Worm (Caenorhabditis elegans): Measurements from ENCODE around the gene ZK652.8.

ZK652.8 gene

DNA sequence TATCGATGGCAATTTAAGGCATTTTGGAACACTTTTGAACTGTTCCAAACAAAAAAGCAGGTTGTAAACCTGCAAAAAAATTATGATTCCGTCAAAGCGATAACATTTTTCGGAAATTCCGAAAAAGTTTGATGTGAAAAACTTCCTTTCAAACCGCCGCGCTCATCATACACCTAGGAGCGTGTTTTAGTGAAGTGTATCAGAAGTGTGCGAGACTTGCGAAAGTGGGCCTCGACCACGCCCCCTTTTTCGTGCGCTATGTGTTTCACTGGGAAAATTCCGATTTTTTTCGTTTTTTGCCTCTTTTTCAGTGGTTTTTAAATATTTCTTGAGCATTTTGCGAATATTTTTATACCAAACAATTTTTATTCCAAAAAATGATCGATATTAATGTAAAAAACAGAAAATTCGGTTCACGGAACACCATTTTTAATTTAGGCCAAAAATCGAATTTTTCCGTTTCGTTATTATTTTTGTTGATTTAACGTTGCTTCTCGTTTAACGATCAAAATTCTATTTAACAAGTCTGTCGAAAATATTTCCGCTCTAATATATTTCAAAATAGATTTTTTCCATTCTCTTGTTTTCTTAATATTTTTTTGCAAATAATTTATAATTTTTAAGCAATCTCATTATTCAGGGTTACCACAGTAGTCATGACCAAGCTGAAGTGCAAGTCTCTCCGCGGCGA lies 11.2 kb upstream of the ZK652.8 start, which contains the start of gene rpl-35:
TSS of gene rpl-35 (plus strand) at position 641 of the 691 bp plus-strand sequence.
- peak; percentile 98 for TF ChIP-seq pqm-1 (tag; optimal IDR thresholded peaks at IDR 0.05)
- TF ChIP-seq elt-3 (tag; optimal IDR thresholded peaks at IDR 0.05), result peak; percentile 83 to 98 (median 90)
- TF ChIP-seq zag-1 (tag; optimal IDR thresholded peaks at IDR 0.05), result peak; percentile 93
- TF ChIP-seq nhr-67 (tag; optimal IDR thresholded peaks at IDR 0.05), result peak; percentile 26
- peak; percentile 97 for TF ChIP-seq tbx-2 (tag; optimal IDR thresholded peaks at IDR 0.05)
- TF ChIP-seq snpc-4 (tag; optimal IDR thresholded peaks at IDR 0.05), result peak; percentile 96
- TF ChIP-seq eor-1 (tag; optimal IDR thresholded peaks at IDR 0.05), result no peak
- TF ChIP-seq nhr-237 (tag; optimal IDR thresholded peaks at IDR 0.05), result peak; percentile 48
- TF ChIP-seq daf-12 (tag; optimal IDR thresholded peaks at IDR 0.05), result peak; percentile 91
- TF ChIP-seq ztf-11 (tag; optimal IDR thresholded peaks at IDR 0.05), result no peak
- peak; percentile 97 for TF ChIP-seq ceh-28 (tag; optimal IDR thresholded peaks at IDR 0.05)
- peak; percentile 97 for TF ChIP-seq fos-1 (tag; optimal IDR thresholded peaks at IDR 0.05)
- TF ChIP-seq ZK546.5 (tag; optimal IDR thresholded peaks at IDR 0.05), result peak; percentile 79
- peak; percentile 79 for TF ChIP-seq mdl-1 (tag; optimal IDR thresholded peaks at IDR 0.05)
- TF ChIP-seq nhr-76 (tag; optimal IDR thresholded peaks at IDR 0.05), result peak; percentile 92
- peak; percentile 97 for TF ChIP-seq R02D3.7 (tag; optimal IDR thresholded peaks at IDR 0.05)
- peak; percentile 99 for TF ChIP-seq lin-39 (tag; optimal IDR thresholded peaks at IDR 0.05)
- no peak for TF ChIP-seq mml-1 (tag; optimal IDR thresholded peaks at IDR 0.05)
- TF ChIP-seq pha-4 (tag; optimal IDR thresholded peaks at IDR 0.05), result peak; percentile 100
- TF ChIP-seq nhr-43 (tag; optimal IDR thresholded peaks at IDR 0.05; ENCODE audit: poor library complexity, severe bottlenecking), result peak; percentile 99
- TF ChIP-seq lin-15B (tag; optimal IDR thresholded peaks at IDR 0.05), result peak; percentile 100
- peak; percentile 99 for TF ChIP-seq unc-62 (GFP tag; optimal IDR thresholded peaks at IDR 0.05)
- peak; percentile 94 for TF ChIP-seq ztf-4 (tag; optimal IDR thresholded peaks at IDR 0.05)
- peak; percentile 96 for TF ChIP-seq nhr-77 (tag; optimal IDR thresholded peaks at IDR 0.05)
- peak; percentile 53 for TF ChIP-seq unc-39 (tag; optimal IDR thresholded peaks at IDR 0.05)
- TF ChIP-seq egl-5 (tag; optimal IDR thresholded peaks at IDR 0.05), result peak; percentile 97
- TF ChIP-seq hmg-11 (tag; optimal IDR thresholded peaks at IDR 0.05), result peak; percentile 95
- peak; percentile 88 for TF ChIP-seq ama-1 (optimal IDR thresholded peaks at IDR 0.05)
- peak; percentile 97 for TF ChIP-seq elt-2 (tag; optimal IDR thresholded peaks at IDR 0.05)
- no peak for TF ChIP-seq ceh-9 (tag; optimal IDR thresholded peaks at IDR 0.05)
- TF ChIP-seq nhr-12 (tag; optimal IDR thresholded peaks at IDR 0.05), result no peak
- TF ChIP-seq fkh-10 (GFP tag; optimal IDR thresholded peaks at IDR 0.05), result peak; percentile 99
- peak; percentile 97 for TF ChIP-seq skn-1 (tag; optimal IDR thresholded peaks at IDR 0.05)
- TF ChIP-seq jun-1 (tag; optimal IDR thresholded peaks at IDR 0.05), result peak; percentile 99
- TF ChIP-seq nhr-23 (tag; optimal IDR thresholded peaks at IDR 0.05), result peak; percentile 100
- peak; percentile 100 for TF ChIP-seq nhr-25 (tag; optimal IDR thresholded peaks at IDR 0.05)
- TF ChIP-seq elt-1 (tag; optimal IDR thresholded peaks at IDR 0.05), result peak; percentile 96
- peak; percentile 100 for TF ChIP-seq lsy-12 (tag; optimal IDR thresholded peaks at IDR 0.05)
- peak; percentile 95 for TF ChIP-seq aly-2 (tag; optimal IDR thresholded peaks at IDR 0.05)
- peak; percentile 99 for TF ChIP-seq nhr-11 (tag; optimal IDR thresholded peaks at IDR 0.05)
- peak; percentile 47 for TF ChIP-seq sea-2 (GFP tag; optimal IDR thresholded peaks at IDR 0.05)
- TF ChIP-seq nfya-1 (tag; optimal IDR thresholded peaks at IDR 0.05; ENCODE audit: insufficient read depth), result peak; percentile 99
- peak; percentile 82 for TF ChIP-seq ceh-16 (tag; optimal IDR thresholded peaks at IDR 0.05)
- peak; percentile 86 for TF ChIP-seq nhr-28 (tag; optimal IDR thresholded peaks at IDR 0.05)
- peak; percentile 96 for TF ChIP-seq egl-27 (tag; optimal IDR thresholded peaks at IDR 0.05)
- no peak for TF ChIP-seq fkh-2 (tag; optimal IDR thresholded peaks at IDR 0.05)
- peak; percentile 99 for TF ChIP-seq ceh-82 (tag; optimal IDR thresholded peaks at IDR 0.05)

Measured in whole organism, L3 larva.